Fruit fly (Drosophila melanogaster): ENCODE measurements around the gene CG11563.

CG11563 gene

DNA sequence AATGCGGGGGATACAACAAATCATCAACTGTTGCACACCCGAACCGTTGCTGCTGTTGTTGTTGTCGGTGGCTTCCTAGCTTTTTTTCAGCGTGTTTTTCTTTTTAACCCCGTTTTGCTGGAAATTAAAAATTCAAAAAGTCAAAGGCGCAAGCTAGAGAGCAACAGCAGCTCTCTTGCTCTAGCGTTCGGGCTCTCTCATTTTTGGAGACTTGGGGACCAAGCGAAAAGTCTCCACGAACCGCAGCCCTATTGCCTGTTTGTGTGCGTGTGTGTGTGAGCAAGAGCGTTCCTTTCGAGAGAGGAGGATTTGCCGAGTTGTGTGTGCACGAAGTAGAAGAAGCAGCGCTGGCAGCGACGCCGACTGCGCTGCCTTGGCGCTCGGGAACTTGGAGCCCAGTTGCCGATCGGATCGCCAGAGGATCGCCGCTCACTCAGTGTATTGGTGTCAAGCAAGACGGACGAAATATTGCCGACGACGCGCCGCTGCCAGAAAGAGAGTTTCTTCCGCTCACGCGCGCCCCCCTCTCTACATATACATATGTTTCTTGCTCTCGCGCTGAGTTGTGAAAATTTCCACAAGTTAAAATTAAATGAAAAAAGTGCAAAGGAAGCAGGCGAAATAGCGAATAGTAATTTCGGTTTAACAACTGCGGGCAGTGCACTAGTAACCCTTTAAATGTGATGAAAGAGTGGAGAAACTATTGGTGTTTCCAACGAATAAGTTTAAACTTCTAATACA lies 12.1 kb upstream of the CG11563 start (continued):
- TF ChIP-seq Nf-YA (GFP tag; IDR thresholded peaks at IDR 0.05): 0 out of 2 replicates have a peak, but pooled peaks have one; percentile 9
- TF ChIP-seq MBD-R2 (GFP tag; IDR thresholded peaks at IDR 0.05): no peak
- TF ChIP-seq HmgZ (tag; optimal IDR thresholded peaks at IDR 0.05): no peak
- no peak for TF ChIP-seq hkb (optimal IDR thresholded peaks at IDR 0.05)
- peak; percentile 60; the same call in 1 of the 2 replicates for TF ChIP-seq hkb (GFP tag; IDR thresholded peaks at IDR 0.05)
- no peak for TF ChIP-seq fd3F (GFP tag; optimal IDR thresholded peaks at IDR 0.05)
- no peak for TF ChIP-seq CG31388 (GFP tag; optimal IDR thresholded peaks at IDR 0.05)
- TF ChIP-seq zen (tag; optimal IDR thresholded peaks at IDR 0.05): no peak
- TF ChIP-seq Mes4 (GFP tag; optimal IDR thresholded peaks at IDR 0.05): no peak
- no peak for TF ChIP-seq CG15601 (tag; optimal IDR thresholded peaks at IDR 0.05)
- no peak for TF ChIP-seq luna (GFP tag; optimal IDR thresholded peaks at IDR 0.05)
- TF ChIP-seq lab (GFP tag; optimal IDR thresholded peaks at IDR 0.05): peak; percentile 24
- peak in 1 of 2 experiments; percentile 11 for TF ChIP-seq tll (GFP tag; optimal IDR thresholded peaks at IDR 0.05)
- TF ChIP-seq org-1 (GFP tag; optimal IDR thresholded peaks at IDR 0.05): no peak
- TF ChIP-seq psq (GFP tag; optimal IDR thresholded peaks at IDR 0.05): no peak
- no peak for TF ChIP-seq CG4820 (GFP tag; optimal IDR thresholded peaks at IDR 0.05)
- 0 out of 2 replicates have a peak, but pooled peaks have one; percentile 36 for TF ChIP-seq Scr (GFP tag; IDR thresholded peaks at IDR 0.05; ENCODE audit: partially characterized antibody)
- no peak for TF ChIP-seq Spps (tag; optimal IDR thresholded peaks at IDR 0.05)
- peak in 1 of 2 experiments; percentile 37 for TF ChIP-seq bsh (GFP tag; optimal IDR thresholded peaks at IDR 0.05)
- no peak for TF ChIP-seq ind (GFP tag; optimal IDR thresholded peaks at IDR 0.05)
- peak; percentile 45; the same call in 1 of the 3 replicates for TF ChIP-seq zen2 (GFP tag; IDR thresholded peaks at IDR 0.05; ENCODE audit: partially characterized antibody)
- TF ChIP-seq sd (tag; optimal IDR thresholded peaks at IDR 0.05): no peak
- TF ChIP-seq Gug (GFP tag; IDR thresholded peaks at IDR 0.05): no peak
- TF ChIP-seq Poxn (GFP tag; IDR thresholded peaks at IDR 0.05): no peak
- TF ChIP-seq CG10462 (GFP tag; optimal IDR thresholded peaks at IDR 0.05): no peak
- no peak for TF ChIP-seq CG31441 (GFP tag; IDR thresholded peaks at IDR 0.05)
- TF ChIP-seq nmo (GFP tag; optimal IDR thresholded peaks at IDR 0.05): no peak
- TF ChIP-seq MTF-1 (GFP tag; optimal IDR thresholded peaks at IDR 0.05; ENCODE audit: borderline replicate concordance): no peak
- no peak for TF ChIP-seq Abd-B (GFP tag; optimal IDR thresholded peaks at IDR 0.05)
- TF ChIP-seq ato (GFP tag; IDR thresholded peaks at IDR 0.05; ENCODE audit: partially characterized antibody): 0 out of 2 replicates have a peak, but pooled peaks have one; percentile 18

DNA sequence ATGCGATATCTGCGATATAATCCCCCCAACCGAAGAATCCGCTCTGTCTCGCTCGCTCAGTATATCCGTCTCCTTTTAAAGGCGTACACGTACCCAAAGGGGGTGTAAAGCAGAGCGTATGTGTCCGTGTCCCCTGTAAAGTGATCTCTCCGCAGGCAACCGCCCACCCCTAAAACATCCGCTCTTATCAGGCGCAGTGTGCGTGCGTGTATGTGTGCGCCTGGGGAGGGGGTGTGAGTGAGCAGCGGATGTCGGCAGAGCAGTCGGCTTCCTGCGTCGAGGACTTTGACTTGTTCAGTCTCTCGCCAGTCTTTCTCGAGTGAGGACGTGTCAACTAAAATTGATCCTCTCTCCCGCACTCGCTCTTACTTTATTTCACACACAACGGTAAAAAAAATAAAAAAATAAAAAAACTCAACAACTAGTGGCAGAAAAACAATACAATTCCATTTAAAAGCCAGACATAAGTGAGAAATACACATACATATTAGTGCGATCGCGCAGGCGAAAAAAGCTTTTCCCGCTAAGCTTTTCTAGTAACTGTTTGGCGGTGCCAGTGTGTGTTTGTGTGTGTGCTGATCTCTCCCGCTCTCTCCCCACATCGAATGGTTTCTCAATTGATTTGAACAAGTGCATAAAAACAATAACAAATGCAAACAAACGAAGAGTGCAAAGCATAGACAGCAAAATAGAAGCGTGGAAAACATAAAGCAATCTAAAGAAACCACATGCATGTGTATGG lies 11.2 kb upstream of the CG11563 start:
- TF ChIP-seq Bteb2 (GFP tag; optimal IDR thresholded peaks at IDR 0.05): no peak
- no peak for TF ChIP-seq CG12071 (GFP tag; optimal IDR thresholded peaks at IDR 0.05)
- peak; percentile 66 for TF ChIP-seq pros (GFP tag; optimal IDR thresholded peaks at IDR 0.05)
- 0 out of 2 replicates have a peak, but pooled peaks have one; percentile 10 for TF ChIP-seq CG14014 (GFP tag; IDR thresholded peaks at IDR 0.05)
- no peak for TF ChIP-seq Myb (GFP tag; optimal IDR thresholded peaks at IDR 0.05)
- TF ChIP-seq seq (GFP tag; IDR thresholded peaks at IDR 0.05): no peak
- no peak for TF ChIP-seq CG11398 (GFP tag; optimal IDR thresholded peaks at IDR 0.05)
- peak; percentile 7 for TF ChIP-seq en (GFP tag; optimal IDR thresholded peaks at IDR 0.05)
- no peak for TF ChIP-seq CG32767 (GFP tag; IDR thresholded peaks at IDR 0.05)
- TF ChIP-seq CG15696 (tag; optimal IDR thresholded peaks at IDR 0.05): no peak
- TF ChIP-seq CG1792 (GFP tag; optimal IDR thresholded peaks at IDR 0.05): no peak
- TF ChIP-seq CG6689 (GFP tag; IDR thresholded peaks at IDR 0.05): no peak
- 0 out of 2 replicates have a peak, but pooled peaks have one; percentile 38 for TF ChIP-seq CG16779 (GFP tag; IDR thresholded peaks at IDR 0.05)
- no peak for TF ChIP-seq BtbVII (GFP tag; optimal IDR thresholded peaks at IDR 0.05)
- TF ChIP-seq CG2199 (GFP tag; IDR thresholded peaks at IDR 0.05): no peak; the same call in 2 of the 3 replicates
- no peak for TF ChIP-seq slou (GFP tag; optimal IDR thresholded peaks at IDR 0.05)
- no peak for TF ChIP-seq CG10274 (GFP tag; optimal IDR thresholded peaks at IDR 0.05)
- TF ChIP-seq CG17385 (GFP tag; optimal IDR thresholded peaks at IDR 0.05): no peak
- TF ChIP-seq gsb (GFP tag; IDR thresholded peaks at IDR 0.05): no peak
